Fruit fly (Drosophila melanogaster) whole organism, adult: ENCODE results near the gene Mhc.

ENCODE experiments used
- CG1620 ChIP-seq: fragments of 200-800 bp; sonication (Bioruptor generic); optimal IDR thresholded peaks from 2 replicates; lab custom pipeline; 2016; ENCODE audit warnings: missing biosample characterization, missing genetic modification characterization
- CG7045 ChIP-seq: fragments of 200-800 bp; sonication (Bioruptor generic); optimal IDR thresholded peaks from 2 replicates; lab custom pipeline; 2017; ENCODE audit warnings: missing biosample characterization, mild to moderate bottlenecking, missing genetic modification characterization
- Crg-1 ChIP-seq: fragments of 200-800 bp; sonication (Bioruptor generic); optimal IDR thresholded peaks from 2 replicates; lab custom pipeline; 2016; ENCODE audit warnings: missing biosample characterization, missing genetic modification characterization
- bab1 ChIP-seq: fragments of 200-800 bp; sonication (Bioruptor generic); optimal IDR thresholded peaks from 3 replicates; lab custom pipeline; 2019; ENCODE audit warnings: missing biosample characterization, mild to moderate bottlenecking, missing genetic modification characterization, moderate library complexity
- cnc ChIP-seq, 2 experiments: fragments of >200 bp; optimal IDR thresholded peaks; 2 replicates each; lab custom pipeline; 2017
- kay ChIP-seq: fragments of 200-800 bp; sonication (Bioruptor generic); peaks from one replicate; lab custom pipeline; 2016; ENCODE audit warnings: missing biosample characterization, missing genetic modification characterization, borderline replicate concordance

- no peak for TF ChIP-seq kay (GFP tag; lab: Kevin White, UChicago)
- no peak for TF ChIP-seq cnc (optimal IDR thresholded peaks at IDR 0.05; lab: Kevin White, UChicago)
- TF ChIP-seq CG7045 (GFP tag; lab: Kevin White, UChicago): no peak
- no peak for TF ChIP-seq bab1 (GFP tag; lab: Kevin White, UChicago)
- no peak for TF ChIP-seq CG1620 (GFP tag; lab: Kevin White, UChicago)
- no peak for TF ChIP-seq Crg-1 (GFP tag; lab: Kevin White, UChicago)
Measured at dm6 chr2L:16764480-16764879, 1.9 kb upstream of the Mhc start.
